Worm (Caenorhabditis elegans): Measurements from ENCODE around the gene T25D1.2.

T25D1.2 gene

ce11 chrX:16565781-16566180 is 50.4 kb downstream of the T25D1.2 start:
- no peak for TF ChIP-seq nhr-12 (tag; optimal IDR thresholded peaks at IDR 0.05)
- TF ChIP-seq mbf-1 (tag; optimal IDR thresholded peaks at IDR 0.05), result no peak
- no peak for TF ChIP-seq aly-2 (tag; optimal IDR thresholded peaks at IDR 0.05)
- TF ChIP-seq nhr-237 (tag; optimal IDR thresholded peaks at IDR 0.05), result no peak
- TF ChIP-seq ama-1 (optimal IDR thresholded peaks at IDR 0.05), result no peak
- no peak for TF ChIP-seq fos-1 (tag; optimal IDR thresholded peaks at IDR 0.05)
- no peak for TF ChIP-seq elt-3 (tag; optimal IDR thresholded peaks at IDR 0.05)
- peak; percentile 61 for TF ChIP-seq snpc-4 (tag; optimal IDR thresholded peaks at IDR 0.05)

ce11 chrX:16566358-16566757 is 51.0 kb downstream of the T25D1.2 start:
- peak; percentile 11 for TF ChIP-seq ama-1 (optimal IDR thresholded peaks at IDR 0.05)
- TF ChIP-seq ztf-1 (GFP tag; conservative IDR thresholded peaks at IDR 0.05), result no peak
- TF ChIP-seq snpc-4 (tag; optimal IDR thresholded peaks at IDR 0.05), result peak; percentile 90
- TF ChIP-seq crh-2 (tag; optimal IDR thresholded peaks at IDR 0.05), result no peak
- TF ChIP-seq elt-3 (tag; optimal IDR thresholded peaks at IDR 0.05), result no peak
- no peak for TF ChIP-seq nhr-6 (tag; optimal IDR thresholded peaks at IDR 0.05)
- TF ChIP-seq nhr-237 (tag; optimal IDR thresholded peaks at IDR 0.05), result no peak
- TF ChIP-seq R02D3.7 (tag; optimal IDR thresholded peaks at IDR 0.05), result no peak
- no peak for TF ChIP-seq zag-1 (tag; optimal IDR thresholded peaks at IDR 0.05)
- TF ChIP-seq dmd-4 (tag; optimal IDR thresholded peaks at IDR 0.05), result no peak
- no peak for TF ChIP-seq F13H6.1 (tag; optimal IDR thresholded peaks at IDR 0.05)
